Worm (Caenorhabditis elegans): Measurements from ENCODE around the gene W01C8.5.
A peak's percentile ranks its signal among the peaks of the same experiment; 100 is the strongest.

The W01C8.5 gene

ce11 chrX:5655601-5656000 is 41.5 kb downstream of the W01C8.5 start:
- TF ChIP-seq ceh-83 (GFP tag; optimal IDR thresholded peaks at IDR 0.05): no peak
- peak; percentile 52 for TF ChIP-seq ces-1 (GFP tag; optimal IDR thresholded peaks at IDR 0.05)
- no peak for TF ChIP-seq zip-8 (tag; optimal IDR thresholded peaks at IDR 0.05)
- TF ChIP-seq unc-62 (GFP tag; optimal IDR thresholded peaks at IDR 0.05): no peak
- TF ChIP-seq sem-2 (GFP tag; optimal IDR thresholded peaks at IDR 0.05): no peak
- TF ChIP-seq elt-1 (tag; optimal IDR thresholded peaks at IDR 0.05; ENCODE audit: borderline replicate concordance, insufficient read depth): no peak
- no peak for TF ChIP-seq drap-1 (GFP tag; optimal IDR thresholded peaks at IDR 0.05)

ce11 chrX:5653813-5654212 is 43.3 kb downstream of the W01C8.5 start, which contains the start of gene T22B7.7:
Gene T22B7.7 (minus strand): TSS chrX:5654074.
- TF ChIP-seq mep-1 (tag; optimal IDR thresholded peaks at IDR 0.05) (no peak), elt-3 (tag; optimal IDR thresholded peaks at IDR 0.05) (no peak), hlh-1 (tag; optimal IDR thresholded peaks at IDR 0.05) (no peak), nhr-12 (tag; optimal IDR thresholded peaks at IDR 0.05) (no peak), unc-62 (GFP tag; optimal IDR thresholded peaks at IDR 0.05) (no peak), tbx-8 (GFP tag; optimal IDR thresholded peaks at IDR 0.05) (no peak), cnd-1 (tag; optimal IDR thresholded peaks at IDR 0.05) (no peak), unc-39 (tag; optimal IDR thresholded peaks at IDR 0.05) (no peak), blmp-1 (tag; optimal IDR thresholded peaks at IDR 0.05) (no peak), zip-8 (tag; optimal IDR thresholded peaks at IDR 0.05) (no peak), bed-3 (GFP tag; optimal IDR thresholded peaks at IDR 0.05) (no peak), nhr-76 (tag; optimal IDR thresholded peaks at IDR 0.05) (no peak), pha-4 (tag; optimal IDR thresholded peaks at IDR 0.05) (no peak), ces-1 (GFP tag; optimal IDR thresholded peaks at IDR 0.05) (no peak), ceh-39 (tag; optimal IDR thresholded peaks at IDR 0.05) (no peak), unc-120 (tag; optimal IDR thresholded peaks at IDR 0.05; ENCODE audit: poor library complexity, severe bottlenecking) (no peak), nhr-2 (tag; optimal IDR thresholded peaks at IDR 0.05) (no peak), sptf-1 (tag; optimal IDR thresholded peaks at IDR 0.05) (no peak)

ce11 chrX:5647884-5648283 is 49.2 kb downstream of the W01C8.5 start, which contains the start of gene srv-7:
Gene srv-7 (minus strand): TSS chrX:5647984.
- TF ChIP-seq hlh-1 (tag; optimal IDR thresholded peaks at IDR 0.05): no peak
- TF ChIP-seq mab-5 (tag; optimal IDR thresholded peaks at IDR 0.05): no peak
- TF ChIP-seq bed-3 (GFP tag; optimal IDR thresholded peaks at IDR 0.05): no peak
- TF ChIP-seq tbx-8 (GFP tag; optimal IDR thresholded peaks at IDR 0.05): no peak

DNA sequence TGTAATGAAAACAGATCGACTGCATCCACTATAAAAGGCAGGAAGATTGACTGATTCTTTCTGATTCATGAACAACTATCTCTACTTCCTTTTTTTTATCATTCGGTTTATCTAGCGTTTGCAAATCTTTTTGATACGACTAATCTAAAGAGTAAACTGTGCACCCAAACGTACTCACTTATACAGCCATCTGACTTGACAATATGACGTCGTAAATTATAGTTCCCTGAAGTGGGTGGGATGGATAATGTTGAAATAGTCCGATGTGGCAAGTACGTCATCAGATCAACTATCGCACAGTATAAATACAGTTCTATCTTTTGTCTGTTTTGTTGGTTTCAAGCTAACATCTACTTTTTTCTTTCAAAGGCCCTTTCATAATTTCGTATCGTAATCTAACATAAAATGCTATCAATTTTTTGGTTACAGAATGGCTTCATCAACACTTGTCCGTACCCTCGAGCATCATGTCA is 50.1 kb downstream of the W01C8.5 start, which contains the start of gene T22B7.3:
Gene T22B7.3 (plus strand): TSS at position 423 of the 473 bp plus-strand sequence.
- TF ChIP-seq nhr-237 (tag; optimal IDR thresholded peaks at IDR 0.05) (no peak), ham-2 (GFP tag; optimal IDR thresholded peaks at IDR 0.05) (no peak), snpc-4 (tag; optimal IDR thresholded peaks at IDR 0.05) (no peak), unc-39 (tag; optimal IDR thresholded peaks at IDR 0.05) (no peak), M03D4.4 (tag; optimal IDR thresholded peaks at IDR 0.05) (no peak), bed-3 (GFP tag; optimal IDR thresholded peaks at IDR 0.05) (no peak), ces-1 (GFP tag; optimal IDR thresholded peaks at IDR 0.05) (no peak), zip-8 (tag; optimal IDR thresholded peaks at IDR 0.05) (no peak), unc-120 (tag; optimal IDR thresholded peaks at IDR 0.05; ENCODE audit: poor library complexity, severe bottlenecking) (no peak), ceh-39 (tag; optimal IDR thresholded peaks at IDR 0.05) (no peak), nhr-76 (tag; optimal IDR thresholded peaks at IDR 0.05) (no peak), nhr-28 (tag; optimal IDR thresholded peaks at IDR 0.05) (no peak), flh-1 (GFP tag; optimal IDR thresholded peaks at IDR 0.05) (no peak), sem-2 (GFP tag; optimal IDR thresholded peaks at IDR 0.05) (no peak)

ce11 chrX:5645606-5646005 is 51.5 kb downstream of the W01C8.5 start:
- TF ChIP-seq lin-13 (tag; optimal IDR thresholded peaks at IDR 0.05) (no peak), elt-1 (tag; optimal IDR thresholded peaks at IDR 0.05; ENCODE audit: borderline replicate concordance, insufficient read depth) (peak; percentile 86), ham-2 (GFP tag; optimal IDR thresholded peaks at IDR 0.05) (no peak), lin-32 (GFP tag; optimal IDR thresholded peaks at IDR 0.05) (no peak), zip-8 (tag; optimal IDR thresholded peaks at IDR 0.05) (no peak), bed-3 (GFP tag; optimal IDR thresholded peaks at IDR 0.05) (no peak), unc-62 (GFP tag; optimal IDR thresholded peaks at IDR 0.05) (no peak), snpc-4 (tag; optimal IDR thresholded peaks at IDR 0.05) (no peak), elt-3 (tag; optimal IDR thresholded peaks at IDR 0.05) (peak; percentile 24), pha-4 (tag; optimal IDR thresholded peaks at IDR 0.05) (no peak), nhr-12 (tag; optimal IDR thresholded peaks at IDR 0.05) (no peak)

Measured in whole organism, mixed stage, embryonic.